Fruit fly (Drosophila melanogaster) whole organism, wandering third instar larva: ENCODE data around the gene tara.

ENCODE experiments used
- CG9705 ChIP-seq: fragments of 200-800 bp; sonication (Bioruptor generic); optimal IDR thresholded peaks from 2 replicates; lab custom pipeline; 2018; ENCODE audit warnings: missing biosample characterization, mild to moderate bottlenecking, missing genetic modification characterization
- Dfd ChIP-seq: fragments of >200 bp; optimal IDR thresholded peaks from 2 replicates; lab custom pipeline; 2017; ENCODE audit warnings: missing biosample characterization, missing genetic modification characterization
- Hr83 ChIP-seq: fragments of 200-300 bp; sonication (Bioruptor generic); optimal IDR thresholded peaks from 2 replicates; lab custom pipeline; 2016; ENCODE audit warnings: missing biosample characterization, mild to moderate bottlenecking, missing genetic modification characterization, moderate library complexity; ENCODE audit not compliant: poor library complexity, severe bottlenecking
- N ChIP-seq: fragments of >200 bp; optimal IDR thresholded peaks from 2 replicates; lab custom pipeline; 2018; ENCODE audit warnings: missing biosample characterization, missing external identifiers, missing genetic modification characterization
- OdsH ChIP-seq: fragments of 200-800 bp; sonication (Bioruptor generic); optimal IDR thresholded peaks from 2 replicates; lab custom pipeline; 2016; ENCODE audit warnings: missing biosample characterization, mild to moderate bottlenecking, missing genetic modification characterization
- dsf ChIP-seq: sonication (Bioruptor generic); optimal IDR thresholded peaks from 2 replicates; lab custom pipeline; 2016; ENCODE audit warnings: missing biosample characterization, missing genetic modification characterization, borderline replicate concordance
- h ChIP-seq: fragments of 200-800 bp; sonication (Bioruptor generic); optimal IDR thresholded peaks from 3 replicates; lab custom pipeline; 2016; ENCODE audit warnings: missing biosample characterization, mild to moderate bottlenecking, missing genetic modification characterization
- jim ChIP-seq: fragments of 175-275, 200-325 bp; sonication (Bioruptor generic); optimal IDR thresholded peaks from 2 replicates; lab custom pipeline; 2016; ENCODE audit warnings: missing biosample characterization, mild to moderate bottlenecking, missing genetic modification characterization
- lola ChIP-seq: fragments of >200 bp; optimal IDR thresholded peaks from 2 replicates; lab custom pipeline; 2017; ENCODE audit warnings: missing biosample characterization, missing genetic modification characterization
- pan ChIP-seq: fragments of >200 bp; optimal IDR thresholded peaks from 2 replicates; lab custom pipeline; 2017
- psq ChIP-seq: fragments of 200-800 bp; sonication (Bioruptor generic); optimal IDR thresholded peaks from 3 replicates; lab custom pipeline; 2017; ENCODE audit warnings: missing biosample characterization, mild to moderate bottlenecking, missing genetic modification characterization, moderate library complexity
- rgr ChIP-seq: fragments of 200-800 bp; sonication (Bioruptor generic); optimal IDR thresholded peaks from 3 replicates; lab custom pipeline; 2016; ENCODE audit warnings: missing biosample characterization, mild to moderate bottlenecking, missing genetic modification characterization

- no peak for TF ChIP-seq rgr (GFP tag; lab: Kevin White, UChicago)
- TF ChIP-seq N (GFP tag; lab: Kevin White, UChicago) = no peak
- TF ChIP-seq dsf (GFP tag; lab: Kevin White, UChicago) = no peak
- TF ChIP-seq psq (GFP tag; lab: Kevin White, UChicago) = no peak
- TF ChIP-seq Dfd (GFP tag; lab: Kevin White, UChicago) = no peak
- TF ChIP-seq jim (GFP tag; lab: Kevin White, UChicago) = no peak
- TF ChIP-seq lola (GFP tag; lab: Kevin White, UChicago) = no peak
- TF ChIP-seq h (GFP tag; lab: Kevin White, UChicago) = no peak
- TF ChIP-seq pan (lab: Kevin White, UChicago) = no peak
- no peak for TF ChIP-seq CG9705
- no peak for TF ChIP-seq Hr83 (GFP tag; lab: Kevin White, UChicago)
- no peak for TF ChIP-seq OdsH (GFP tag; lab: Kevin White, UChicago)
Measured at dm6 chr3R:16241822-16242221, 16.4 kb downstream of the tara start.
